Worm (Caenorhabditis elegans) whole organism, L4/young adult: ENCODE results near the gene F09B12.3.

Experiments
- W03F9.2 ChIP-seq: fragments of 150-350 bp; optimal IDR thresholded peaks from 2 replicates; lab custom pipeline; 2014; ENCODE audit warnings: missing biosample characterization, missing genetic modification characterization
- him-1 ChIP-seq: sonication (generic microtip); optimal IDR thresholded peaks from 2 replicates; lab custom pipeline; 2016; ENCODE audit warnings: missing genotype, missing genetic modification reagents, missing genetic modification characterization, missing compliant biosample characterization

DNA sequence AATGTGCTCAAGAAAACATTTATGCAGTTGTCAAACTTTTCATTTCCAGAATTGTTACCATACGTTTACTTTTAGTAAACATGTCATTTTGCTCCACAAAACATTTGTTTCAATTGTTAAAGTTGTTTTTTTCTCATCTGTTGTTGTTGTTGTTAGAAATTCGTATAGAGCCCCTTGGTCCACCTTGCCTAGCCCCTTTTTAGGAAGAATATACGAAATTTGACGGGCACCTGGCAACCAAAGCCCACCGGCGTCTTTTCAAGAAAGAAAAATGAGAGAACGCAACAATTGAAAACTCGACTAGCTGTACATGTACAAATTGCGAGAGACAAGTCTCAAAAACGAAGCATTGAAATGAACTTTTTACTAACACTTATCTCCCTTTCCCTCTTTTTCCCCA, 13.4 kb downstream of the F09B12.3 start, which contains the start of gene F09B12.5:
- TF ChIP-seq him-1 (tag; lab: Kevin White, UChicago) (no peak), W03F9.2 (tag; lab: Kevin White, UChicago) (no peak)
